Fruit fly (Drosophila melanogaster): Measurements from ENCODE around the gene Klp98A.

- TF ChIP-seq ci (GFP tag; IDR thresholded peaks at IDR 0.05) (no peak), insv (GFP tag; optimal IDR thresholded peaks at IDR 0.05) (no peak), dm (GFP tag; optimal IDR thresholded peaks at IDR 0.05) (no peak), ssp (GFP tag; IDR thresholded peaks at IDR 0.05) (no peak), CG10366 (GFP tag; IDR thresholded peaks at IDR 0.05) (no peak), CG15696 (tag; optimal IDR thresholded peaks at IDR 0.05) (no peak), CG1647 (GFP tag; optimal IDR thresholded peaks at IDR 0.05) (no peak), slou (GFP tag; optimal IDR thresholded peaks at IDR 0.05) (no peak), CkIIα-i1 (GFP tag; IDR thresholded peaks at IDR 0.05) (no peak), CG8089 (GFP tag; optimal IDR thresholded peaks at IDR 0.05) (no peak), fru (optimal IDR thresholded peaks at IDR 0.05) (no peak), CG34376 (GFP tag; optimal IDR thresholded peaks at IDR 0.05) (no peak), Hmr (GFP tag; optimal IDR thresholded peaks at IDR 0.05) (no peak)
Measured at dm6 chr3R:27608536-27608935, 49.6 kb upstream of the Klp98A start.
